Fruit fly (Drosophila melanogaster) whole organism, embryonic: ENCODE data around the gene Pka-C3.

Source experiments
- Bteb2 ChIP-seq: fragments of 200-800 bp; sonication (Bioruptor generic); optimal IDR thresholded peaks from 2 replicates; lab custom pipeline; 2016; ENCODE audit warnings: missing biosample characterization, missing genetic modification characterization
- CG10209 ChIP-seq: fragments of 200-800 bp; sonication (Bioruptor generic); optimal IDR thresholded peaks from 3 replicates; lab custom pipeline; 2017; ENCODE audit warnings: missing biosample characterization, mild to moderate bottlenecking, missing genetic modification characterization, missing genetic modification reagents
- CG10267 ChIP-seq: fragments of 200-800 bp; sonication (Bioruptor generic); optimal IDR thresholded peaks from 2 replicates; lab custom pipeline; 2018; ENCODE audit warnings: missing biosample characterization, mild to moderate bottlenecking, missing genetic modification characterization, moderate library complexity
- CG10431 ChIP-seq: fragments of 200-800 bp; sonication (Bioruptor generic); optimal IDR thresholded peaks from 3 replicates; lab custom pipeline; 2018; ENCODE audit warnings: missing biosample characterization, mild to moderate bottlenecking, missing genetic modification characterization
- CG12104 ChIP-seq: fragments of 200-800 bp; sonication (Bioruptor generic); optimal IDR thresholded peaks from 3 replicates; lab custom pipeline; 2016; ENCODE audit warnings: missing biosample characterization, missing genetic modification characterization
- CG12769 ChIP-seq: fragments of 200-800 bp; sonication (Bioruptor generic); optimal IDR thresholded peaks from 2 replicates; lab custom pipeline; 2019; ENCODE audit warnings: missing biosample characterization, mild to moderate bottlenecking, missing genetic modification characterization, moderate library complexity
- CG13624 ChIP-seq: fragments of 200-800 bp; sonication (Bioruptor generic); optimal IDR thresholded peaks from 2 replicates; lab custom pipeline; 2016; ENCODE audit warnings: missing biosample characterization, missing genetic modification characterization
- CG13775 ChIP-seq: fragments of 200-800 bp; sonication (Bioruptor generic); optimal IDR thresholded peaks from 3 replicates; lab custom pipeline; 2017; ENCODE audit warnings: missing biosample characterization, mild to moderate bottlenecking, missing genetic modification characterization
- CG14441 ChIP-seq: fragments of 200-800 bp; sonication (Bioruptor generic); IDR thresholded peaks from 2 replicates; pipeline ENCODE4 v1.3.6; 2022; ENCODE audit warnings: missing biosample characterization, missing genetic modification characterization
- CG30403 ChIP-seq: fragments of 200-800 bp; sonication (Bioruptor generic); optimal IDR thresholded peaks from 3 replicates; lab custom pipeline; 2016; ENCODE audit warnings: missing biosample characterization, missing genetic modification characterization
- CG33213 ChIP-seq: fragments of 200-800 bp; sonication (Bioruptor generic); optimal IDR thresholded peaks from 3 replicates; lab custom pipeline; 2016; ENCODE audit warnings: missing biosample characterization, missing genetic modification characterization
- CG34422 ChIP-seq: fragments of 200-800 bp; sonication (Bioruptor generic); IDR thresholded peaks from 3 replicates; pipeline ENCODE4 v1.3.6; 2022; ENCODE audit warnings: missing biosample characterization, missing genetic modification characterization
- CG3995 ChIP-seq: fragments of 200-800 bp; sonication (Bioruptor generic); optimal IDR thresholded peaks from 3 replicates; lab custom pipeline; 2016; ENCODE audit warnings: missing biosample characterization, missing genetic modification characterization
- CG4854 ChIP-seq: fragments of 200-800 bp; sonication (Bioruptor generic); optimal IDR thresholded peaks from 2 replicates; lab custom pipeline; 2016; ENCODE audit warnings: missing biosample characterization, missing genetic modification characterization, inconsistent platforms
- CG6175 ChIP-seq: fragments of 200-800 bp; sonication (Bioruptor generic); IDR thresholded peaks from 3 replicates; pipeline ENCODE4 v1.3.6; 2022; ENCODE audit warnings: missing biosample characterization, missing genetic modification characterization
- CG6254 ChIP-seq: fragments of 200-800 bp; sonication (Bioruptor generic); optimal IDR thresholded peaks from 3 replicates; lab custom pipeline; 2017; ENCODE audit warnings: mild to moderate bottlenecking, missing biosample characterization, missing genetic modification reagents, missing genetic modification characterization
- CG7963 ChIP-seq: fragments of 200-800 bp; sonication (Bioruptor generic); IDR thresholded peaks from 3 replicates; pipeline ENCODE4 v1.3.6; 2022; ENCODE audit warnings: missing biosample characterization, missing genetic modification characterization; ENCODE audit not compliant: partially characterized antibody
- CG8290 ChIP-seq, 3 experiments: fragments of 200-800 bp; sonication (Bioruptor generic); optimal IDR thresholded peaks; 2 replicates each; lab custom pipeline; 2016 to 2019; ENCODE audit warnings: missing biosample characterization in 3 of 3, missing genetic modification characterization in 3 of 3, mild to moderate bottlenecking in 2 of 3, moderate library complexity in 1 of 3
- D ChIP-seq, 2 experiments: fragments of 200-800 bp in 1 of 2; fragments of >200 bp in 1 of 2; sonication (Bioruptor generic) in 1 of 2; optimal IDR thresholded peaks; 2 replicates in 1 of 2; 3 replicates in 1 of 2; lab custom pipeline; 2017; ENCODE audit warnings: mild to moderate bottlenecking in 1 of 2, missing biosample characterization in 1 of 2, missing genetic modification characterization in 1 of 2, missing genetic modification reagents in 1 of 2
- Dad ChIP-seq: fragments of 200-800 bp; sonication (Bioruptor generic); optimal IDR thresholded peaks from 3 replicates; lab custom pipeline; 2016; ENCODE audit warnings: missing biosample characterization, missing genetic modification characterization
- Hmr ChIP-seq: fragments of 200-800 bp; sonication (Bioruptor generic); optimal IDR thresholded peaks from 3 replicates; lab custom pipeline; 2017; ENCODE audit warnings: mild to moderate bottlenecking, missing biosample characterization, missing genetic modification reagents, missing genetic modification characterization
- Hsf ChIP-seq: fragments of 200-800 bp; sonication (Bioruptor generic); optimal IDR thresholded peaks from 3 replicates; lab custom pipeline; 2016; ENCODE audit warnings: missing biosample characterization, missing genetic modification characterization
- NFAT ChIP-seq: fragments of 200-800 bp; sonication (Bioruptor generic); IDR thresholded peaks from 2 replicates; pipeline ENCODE4 v1.3.6; 2022; ENCODE audit warnings: missing biosample characterization, missing genetic modification characterization
- NfI ChIP-seq: fragments of 200-800 bp; sonication (Bioruptor generic); optimal IDR thresholded peaks from 3 replicates; lab custom pipeline; 2018; ENCODE audit warnings: missing biosample characterization, mild to moderate bottlenecking, missing genetic modification characterization, moderate library complexity
- Ravus ChIP-seq: fragments of 200-800 bp; sonication (Bioruptor generic); IDR thresholded peaks from 2 replicates; pipeline ENCODE4 v1.3.6; 2022; ENCODE audit warnings: missing biosample characterization, missing genetic modification characterization
- Six4 ChIP-seq: fragments of 200-800 bp; sonication (Bioruptor generic); optimal IDR thresholded peaks from 2 replicates; lab custom pipeline; 2016; ENCODE audit warnings: missing biosample characterization, missing genetic modification characterization
- Sox100B ChIP-seq: fragments of 200-800 bp; sonication (Bioruptor generic); optimal IDR thresholded peaks from 3 replicates; lab custom pipeline; 2018; ENCODE audit warnings: missing biosample characterization, mild to moderate bottlenecking, missing genetic modification characterization
- Stat92E ChIP-seq, 3 experiments: fragments of >200 bp in 2 of 3; fragments of 200-800 bp in 1 of 3; sonication (Bioruptor generic) in 1 of 3; optimal IDR thresholded peaks; 2 replicates each; lab custom pipeline; 2017 to 2019; ENCODE audit warnings: missing biosample characterization in 3 of 3, missing genetic modification characterization in 3 of 3, mild to moderate bottlenecking in 1 of 3, moderate library complexity in 1 of 3
- chn ChIP-seq: fragments of 200-800 bp; sonication (Bioruptor generic); optimal IDR thresholded peaks from 2 replicates; lab custom pipeline; 2016; ENCODE audit warnings: missing biosample characterization, missing genetic modification characterization
- crol ChIP-seq: fragments of 200-800 bp; sonication (Bioruptor generic); IDR thresholded peaks from 2 replicates; pipeline ENCODE4 v1.3.6; 2022; ENCODE audit warnings: missing biosample characterization, missing genetic modification characterization
- dmrt11E ChIP-seq: fragments of 200-800 bp; sonication (Bioruptor generic); optimal IDR thresholded peaks from 3 replicates; lab custom pipeline; 2018; ENCODE audit warnings: missing biosample characterization, mild to moderate bottlenecking, missing genetic modification characterization, moderate library complexity
- en ChIP-seq: fragments of 200-800 bp; sonication (Bioruptor generic); optimal IDR thresholded peaks from 2 replicates; lab custom pipeline; 2016; ENCODE audit warnings: missing biosample characterization, missing genetic modification characterization
- eyg ChIP-seq: fragments of 200-800 bp; sonication (Bioruptor generic); optimal IDR thresholded peaks from 3 replicates; lab custom pipeline; 2016; ENCODE audit warnings: missing biosample characterization, missing genetic modification characterization
- gcm ChIP-seq: fragments of 200-800 bp; sonication (Bioruptor generic); optimal IDR thresholded peaks from 2 replicates; lab custom pipeline; 2019; ENCODE audit warnings: missing biosample characterization, mild to moderate bottlenecking, missing genetic modification characterization, moderate library complexity
- gsb-n ChIP-seq: fragments of 200-800 bp; sonication (Bioruptor generic); optimal IDR thresholded peaks from 3 replicates; lab custom pipeline; 2018; ENCODE audit warnings: missing biosample characterization, mild to moderate bottlenecking, missing genetic modification characterization
- hkb ChIP-seq, 2 experiments: fragments of 200-800 bp in 1 of 2; fragments of >200 bp in 1 of 2; sonication (Bioruptor generic) in 1 of 2; IDR thresholded peaks in 1 of 2; optimal IDR thresholded peaks in 1 of 2; 2 replicates each; pipeline versions ENCODE4 v1.3.6 to Lab custom; 2017 to 2022; ENCODE audit warnings: missing biosample characterization in 1 of 2, missing genetic modification characterization in 1 of 2
- hth ChIP-seq: fragments of >200 bp; optimal IDR thresholded peaks from 2 replicates; lab custom pipeline; 2017; ENCODE audit warnings: inconsistent platforms
- klu ChIP-seq: fragments of 200-800 bp; sonication (Bioruptor generic); IDR thresholded peaks from 2 replicates; pipeline ENCODE4 v1.3.6; 2022; ENCODE audit warnings: missing biosample characterization, missing genetic modification characterization
- luna ChIP-seq: fragments of 200-800 bp; sonication (Bioruptor generic); optimal IDR thresholded peaks from 2 replicates; lab custom pipeline; 2016; ENCODE audit warnings: missing biosample characterization, missing genetic modification characterization
- nau ChIP-seq: fragments of 200-800 bp; sonication (Bioruptor generic); optimal IDR thresholded peaks from 3 replicates; lab custom pipeline; 2017; ENCODE audit warnings: missing biosample characterization, mild to moderate bottlenecking, missing genetic modification characterization, missing genetic modification reagents
- pnt ChIP-seq: fragments of 200-800 bp; sonication (Bioruptor generic); optimal IDR thresholded peaks from 3 replicates; lab custom pipeline; 2016; ENCODE audit warnings: missing biosample characterization, missing genetic modification characterization
- sd ChIP-seq: fragments of 200-800 bp; sonication (Bioruptor generic); optimal IDR thresholded peaks from 3 replicates; lab custom pipeline; 2018; ENCODE audit warnings: missing biosample characterization, mild to moderate bottlenecking, missing genetic modification characterization, moderate library complexity
- sens ChIP-seq: fragments of 200-800 bp; sonication (Bioruptor generic); peaks from one replicate; lab custom pipeline; 2016; ENCODE audit warnings: missing biosample characterization, missing genetic modification characterization
- seq ChIP-seq: fragments of 200-800 bp; sonication (Bioruptor generic); IDR thresholded peaks from 2 replicates; pipeline ENCODE4 v1.3.6; 2022; ENCODE audit warnings: missing biosample characterization, missing genetic modification characterization
- tin ChIP-seq: fragments of 200-800 bp; sonication (Bioruptor generic); optimal IDR thresholded peaks from 3 replicates; lab custom pipeline; 2016; ENCODE audit warnings: missing biosample characterization, missing genetic modification characterization
- toy ChIP-seq: fragments of 200-800 bp; sonication (Bioruptor generic); IDR thresholded peaks from 2 replicates; pipeline ENCODE4 v1.3.6; 2022; ENCODE audit warnings: missing biosample characterization, missing genetic modification characterization
- tup ChIP-seq: fragments of 200-800 bp; sonication (Bioruptor generic); optimal IDR thresholded peaks from 2 replicates; lab custom pipeline; 2016; ENCODE audit warnings: missing biosample characterization, mild to moderate bottlenecking, missing genetic modification characterization, moderate library complexity
- tx ChIP-seq: fragments of 200-800 bp; sonication (Bioruptor generic); optimal IDR thresholded peaks from 2 replicates; lab custom pipeline; 2016; ENCODE audit warnings: missing biosample characterization, missing genetic modification characterization
- vfl ChIP-seq: fragments of 200-800 bp; sonication (Bioruptor generic); optimal IDR thresholded peaks from 2 replicates; lab custom pipeline; 2016; ENCODE audit warnings: missing biosample characterization, missing genetic modification characterization

Gene Pka-C3

DNA sequence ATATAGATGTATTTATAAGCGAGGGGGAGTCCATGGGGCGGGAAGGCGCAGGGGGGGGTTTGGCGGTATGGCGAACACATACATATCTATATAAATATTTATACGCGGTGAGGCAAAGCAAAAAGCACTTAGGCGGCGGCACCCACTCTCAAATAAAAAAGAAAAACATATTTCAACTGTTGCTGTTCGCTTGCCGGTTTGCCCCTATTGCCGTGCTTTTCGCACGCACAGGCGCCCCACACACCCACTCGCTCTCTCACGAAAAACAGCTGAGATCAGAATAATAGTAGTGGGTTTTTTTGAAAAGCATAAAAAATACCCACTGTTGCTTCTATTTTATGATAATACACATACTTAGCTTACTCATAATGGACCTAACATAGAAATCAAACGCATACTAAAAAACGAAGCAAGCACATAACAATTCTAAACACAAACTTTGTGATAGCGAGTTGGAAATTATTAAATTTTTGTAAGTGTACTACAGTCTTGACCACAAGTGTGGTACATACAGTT, 46.6 kb upstream of the Pka-C3 start (continued):
- TF ChIP-seq crol (GFP tag; lab: Robert Waterston, UW) = peak; percentile 95
- no peak for TF ChIP-seq hkb (optimal IDR thresholded peaks at IDR 0.05; lab: Kevin White, UChicago)
- TF ChIP-seq hkb (GFP tag; IDR thresholded peaks at IDR 0.05; lab: Robert Waterston, UW) = peak; percentile 62
- TF ChIP-seq CG12104 (GFP tag; lab: Kevin White, UChicago) = peak; percentile 44
- TF ChIP-seq vfl (GFP tag; lab: Kevin White, UChicago) = peak; percentile 65
- peak; percentile 74 for TF ChIP-seq CG13775 (GFP tag; lab: Kevin White, UChicago)
- peak; percentile 65; the same call in 1 of the 2 replicates for TF ChIP-seq klu (GFP tag; lab: Robert Waterston, UW)
- peak; percentile 49 for TF ChIP-seq Sox100B (GFP tag; lab: Kevin White, UChicago)
- TF ChIP-seq seq (GFP tag; lab: Robert Waterston, UW) = peak; percentile 62
- peak; percentile 78 for TF ChIP-seq CG10209 (GFP tag; lab: Kevin White, UChicago)
- peak; percentile 67 for TF ChIP-seq Bteb2 (GFP tag; lab: Kevin White, UChicago)
- TF ChIP-seq Ravus = no peak
- TF ChIP-seq Six4 = no peak
- TF ChIP-seq tin = peak; percentile 59
- peak; percentile 31 for TF ChIP-seq CG10267 (tag; lab: Kevin White, UChicago)
- TF ChIP-seq gcm (GFP tag; lab: Kevin White, UChicago) = peak; percentile 71
- peak; percentile 91 for TF ChIP-seq Hmr (GFP tag; lab: Kevin White, UChicago)
- TF ChIP-seq CG34422 (GFP tag; lab: Robert Waterston, UW) = peak; percentile 66; the same call in 1 of the 3 replicates
- peak; percentile 57 for TF ChIP-seq CG33213 (GFP tag; lab: Kevin White, UChicago)
- peak; percentile 32 for TF ChIP-seq pnt (GFP tag; lab: Kevin White, UChicago)
- TF ChIP-seq hth (lab: Kevin White, UChicago) = no peak
- no peak for TF ChIP-seq CG8290 (GFP tag; optimal IDR thresholded peaks at IDR 0.05; lab: Kevin White, UChicago)
- peak in 1 of 2 experiments; percentile 71 for TF ChIP-seq CG8290 (tag; optimal IDR thresholded peaks at IDR 0.05; lab: Kevin White, UChicago)
- TF ChIP-seq CG4854 = peak; percentile 62
- peak; percentile 84 for TF ChIP-seq NfI
- peak; percentile 93 for TF ChIP-seq sd (tag; lab: Kevin White, UChicago)
- TF ChIP-seq tx (GFP tag; lab: Kevin White, UChicago) = peak; percentile 74
- no peak for TF ChIP-seq CG10431 (GFP tag; lab: Kevin White, UChicago)
- no peak for TF ChIP-seq gsb-n (tag; lab: Kevin White, UChicago)
- TF ChIP-seq toy (GFP tag; lab: Robert Waterston, UW) = 0 out of 2 replicates have a peak, but pooled peaks have one; percentile 9
- TF ChIP-seq eyg = peak; percentile 70
- TF ChIP-seq CG12769 = peak; percentile 89
- TF ChIP-seq CG13624 (GFP tag; lab: Kevin White, UChicago) = peak; percentile 87
- peak; percentile 38 for TF ChIP-seq Dad (GFP tag; lab: Kevin White, UChicago)
- TF ChIP-seq CG14441 (GFP tag; lab: Robert Waterston, UW) = peak; percentile 74
- TF ChIP-seq en = peak; percentile 43
- TF ChIP-seq NFAT (GFP tag; lab: Robert Waterston, UW) = no peak
- TF ChIP-seq luna (GFP tag; lab: Kevin White, UChicago) = peak; percentile 85
- TF ChIP-seq Hsf (GFP tag; lab: Kevin White, UChicago) = peak; percentile 78
- TF ChIP-seq CG3995 = peak; percentile 50
- peak; percentile 83 for TF ChIP-seq CG30403 (GFP tag; lab: Kevin White, UChicago)
- TF ChIP-seq CG6254 = no peak
- TF ChIP-seq CG6175 = peak; percentile 48; the same call in 1 of the 3 replicates
- TF ChIP-seq sens (GFP tag; lab: Kevin White, UChicago) = peak; percentile 75
- no peak for TF ChIP-seq Stat92E (GFP tag; optimal IDR thresholded peaks at IDR 0.05; lab: Kevin White, UChicago)
- no peak for TF ChIP-seq D (optimal IDR thresholded peaks at IDR 0.05; lab: Kevin White, UChicago)
- peak; percentile 23 for TF ChIP-seq D (GFP tag; optimal IDR thresholded peaks at IDR 0.05; lab: Kevin White, UChicago)
- peak; percentile 30 for TF ChIP-seq tup (GFP tag; lab: Kevin White, UChicago)
- TF ChIP-seq nau (GFP tag; lab: Kevin White, UChicago) = peak; percentile 58
- TF ChIP-seq CG7963 (GFP tag; lab: Robert Waterston, UW) = no peak
- TF ChIP-seq chn (GFP tag; lab: Kevin White, UChicago) = peak; percentile 40
- TF ChIP-seq dmrt11E (tag; lab: Kevin White, UChicago) = no peak
